Worm (Caenorhabditis elegans) whole organism, midembryonic: ENCODE results near the gene srb-19.

Experiments used
- T22C8.4 ChIP-seq: fragments of 200-800 bp; sonication (Bioruptor generic); IDR thresholded peaks from 2 replicates; pipeline ENCODE4 v1.3.6; 2022; ENCODE audit warnings: missing genetic modification characterization, missing compliant biosample characterization
- cog-1 ChIP-seq: sonication (generic microtip); optimal IDR thresholded peaks from 2 replicates; lab custom pipeline; 2016; ENCODE audit warnings: missing genetic modification characterization, missing compliant biosample characterization
- flt-1 ChIP-seq: fragments of 200-800 bp; sonication (Bioruptor generic); IDR thresholded peaks from 2 replicates; pipeline ENCODE4 v1.3.6; 2022; ENCODE audit warnings: missing genetic modification characterization, missing compliant biosample characterization
- klf-2 ChIP-seq: fragments of 200-800 bp; sonication (Bioruptor generic); conservative IDR thresholded peaks from 2 replicates; pipeline ENCODE4 v1.3.6; 2022; ENCODE audit warnings: missing genetic modification reagents, missing genetic modification characterization, missing compliant biosample characterization
- tab-1 ChIP-seq: fragments of 200-800 bp; sonication (Bioruptor generic); IDR thresholded peaks from 2 replicates; pipeline ENCODE4 v1.3.6; 2022; ENCODE audit warnings: missing genetic modification characterization, missing compliant biosample characterization
- ztf-23 ChIP-seq: fragments of 200-800 bp; sonication (Bioruptor generic); IDR thresholded peaks from 2 replicates; pipeline ENCODE4 v1.3.6; 2022; ENCODE audit warnings: missing genetic modification reagents, missing genetic modification characterization, missing compliant biosample characterization

ce11 chrV:7525695-7526094 is 5.7 kb upstream of the srb-19 start, which contains the start of gene C54F6.18:
- TF ChIP-seq klf-2 (GFP tag; lab: Robert Waterston, UW) (no peak), T22C8.4 (GFP tag; lab: Robert Waterston, UW) (no peak), tab-1 (GFP tag; lab: Robert Waterston, UW) (no peak), ztf-23 (GFP tag; lab: Robert Waterston, UW) (no peak), flt-1 (GFP tag; lab: Robert Waterston, UW) (no peak), cog-1 (tag; lab: Kevin White, UChicago) (no peak)
